Fruit fly (Drosophila melanogaster) whole organism, pupa: ENCODE results near the gene emei.

Experiments
- CG10348 ChIP-seq: fragments of 200-800 bp; sonication (Bioruptor generic); IDR thresholded peaks from 2 replicates; pipeline ENCODE4 v1.3.6; 2022; ENCODE audit warnings: missing biosample characterization, missing genetic modification characterization
- CG12605 ChIP-seq: fragments of 200-800 bp; sonication (Bioruptor generic); IDR thresholded peaks from 2 replicates; pipeline ENCODE4 v1.3.6; 2022; ENCODE audit warnings: missing biosample characterization, missing genetic modification characterization
- CG13204 ChIP-seq: fragments of 200-800 bp; sonication (Bioruptor generic); optimal IDR thresholded peaks from 2 replicates; lab custom pipeline; 2018; ENCODE audit warnings: missing biosample characterization, mild to moderate bottlenecking, missing genetic modification characterization, moderate library complexity
- CG14655 ChIP-seq: fragments of 200-800 bp; sonication (Bioruptor generic); optimal IDR thresholded peaks from 3 replicates; lab custom pipeline; 2017; ENCODE audit warnings: mild to moderate bottlenecking, missing biosample characterization, missing genetic modification reagents, missing genetic modification characterization
- CG15710 ChIP-seq: fragments of 200-800 bp; sonication (Bioruptor generic); optimal IDR thresholded peaks from 2 replicates; lab custom pipeline; 2018; ENCODE audit warnings: missing biosample characterization, mild to moderate bottlenecking, missing genetic modification characterization, moderate library complexity
- CG17806 ChIP-seq: fragments of 200-800 bp; sonication (Bioruptor generic); optimal IDR thresholded peaks from 2 replicates; lab custom pipeline; 2018; ENCODE audit warnings: missing biosample characterization, mild to moderate bottlenecking, missing genetic modification characterization, moderate library complexity
- CG32121 ChIP-seq: fragments of 200-800 bp; sonication (Bioruptor generic); IDR thresholded peaks from 2 replicates; pipeline ENCODE4 v1.3.6; 2022; ENCODE audit warnings: missing biosample characterization, missing genetic modification characterization
- CG34367 ChIP-seq: fragments of 200-800 bp; sonication (Bioruptor generic); optimal IDR thresholded peaks from 2 replicates; lab custom pipeline; 2018; ENCODE audit warnings: missing biosample characterization, mild to moderate bottlenecking, missing genetic modification characterization
- CG4496 ChIP-seq: fragments of 200-800 bp; sonication (Bioruptor generic); IDR thresholded peaks from 3 replicates; pipeline ENCODE4 v1.3.6; 2022; ENCODE audit warnings: missing biosample characterization, missing genetic modification characterization
- CG8159 ChIP-seq: fragments of 200-800 bp; sonication (Bioruptor generic); optimal IDR thresholded peaks from 3 replicates; lab custom pipeline; 2018; ENCODE audit warnings: missing biosample characterization, mild to moderate bottlenecking, missing genetic modification characterization, moderate library complexity
- CG8301 ChIP-seq: fragments of 200-800 bp; sonication (Bioruptor generic); optimal IDR thresholded peaks from 2 replicates; lab custom pipeline; 2018; ENCODE audit warnings: missing biosample characterization, mild to moderate bottlenecking, missing genetic modification characterization
- CG9948 ChIP-seq: fragments of 200-800 bp; sonication (Bioruptor generic); optimal IDR thresholded peaks from 2 replicates; lab custom pipeline; 2018; ENCODE audit warnings: missing biosample characterization, mild to moderate bottlenecking, missing genetic modification characterization, moderate library complexity
- D1 ChIP-seq: fragments of 200-800 bp; sonication (Bioruptor generic); optimal IDR thresholded peaks from 2 replicates; lab custom pipeline; 2018; ENCODE audit warnings: missing biosample characterization, mild to moderate bottlenecking, missing genetic modification characterization, moderate library complexity
- EcR ChIP-seq: fragments of 200-800 bp; sonication (Bioruptor generic); optimal IDR thresholded peaks from 3 replicates; lab custom pipeline; 2019; ENCODE audit warnings: missing biosample characterization, missing genetic modification characterization, mild to moderate bottlenecking, moderate library complexity, missing genetic modification reagents
- Ets98B ChIP-seq: fragments of 200-800 bp; sonication (Bioruptor generic); IDR thresholded peaks from 2 replicates; pipeline ENCODE4 v1.3.6; 2022; ENCODE audit warnings: missing biosample characterization, missing genetic modification characterization
- Pif1A ChIP-seq: fragments of 200-800 bp; sonication (Bioruptor generic); optimal IDR thresholded peaks from 3 replicates; lab custom pipeline; 2016; ENCODE audit warnings: missing biosample characterization, missing genetic modification characterization
- Pif1B ChIP-seq: fragments of 200-800 bp; sonication (Bioruptor generic); optimal IDR thresholded peaks from 3 replicates; lab custom pipeline; 2016; ENCODE audit warnings: missing biosample characterization, missing genetic modification characterization
- Snoo ChIP-seq: fragments of 200-800 bp; sonication (Bioruptor generic); optimal IDR thresholded peaks from 3 replicates; lab custom pipeline; 2017; ENCODE audit warnings: missing biosample characterization, mild to moderate bottlenecking, missing genetic modification characterization, inconsistent platforms
- fd96Ca ChIP-seq: fragments of 200-800 bp; sonication (Bioruptor generic); IDR thresholded peaks from 3 replicates; pipeline ENCODE4 v1.3.6; 2022; ENCODE audit warnings: missing biosample characterization, missing genetic modification characterization
- gl ChIP-seq: fragments of 200-800 bp; sonication (Bioruptor generic); optimal IDR thresholded peaks from 2 replicates; lab custom pipeline; 2018; ENCODE audit warnings: missing biosample characterization, mild to moderate bottlenecking, missing genetic modification characterization
- rn ChIP-seq: fragments of 200-800 bp; sonication (Bioruptor generic); IDR thresholded peaks from 2 replicates; pipeline ENCODE4 v1.3.6; 2022; ENCODE audit warnings: missing biosample characterization, missing genetic modification characterization

emei gene

dm6 chr3L:11109454-11109853 lies at the start of gene emei, which contains the start of gene CG34012:
TSS of gene emei (plus strand) at chr3L:11109690.
TSS of gene CG34012 (minus strand) at chr3L:11109505.
- TF ChIP-seq CG32121 (GFP tag; lab: Robert Waterston, UW) (no peak), CG34367 (no peak), gl (tag; lab: Kevin White, UChicago) (no peak), CG14655 (GFP tag; lab: Kevin White, UChicago) (no peak), Ets98B (no peak), Pif1A (GFP tag; lab: Kevin White, UChicago) (no peak), Snoo (tag; lab: Kevin White, UChicago) (no peak), CG9948 (tag; lab: Kevin White, UChicago) (no peak), CG15710 (tag; lab: Kevin White, UChicago) (no peak), CG4496 (GFP tag; lab: Robert Waterston, UW) (no peak)
- TF ChIP-seq, all 21 proteins: peak for 0

DNA sequence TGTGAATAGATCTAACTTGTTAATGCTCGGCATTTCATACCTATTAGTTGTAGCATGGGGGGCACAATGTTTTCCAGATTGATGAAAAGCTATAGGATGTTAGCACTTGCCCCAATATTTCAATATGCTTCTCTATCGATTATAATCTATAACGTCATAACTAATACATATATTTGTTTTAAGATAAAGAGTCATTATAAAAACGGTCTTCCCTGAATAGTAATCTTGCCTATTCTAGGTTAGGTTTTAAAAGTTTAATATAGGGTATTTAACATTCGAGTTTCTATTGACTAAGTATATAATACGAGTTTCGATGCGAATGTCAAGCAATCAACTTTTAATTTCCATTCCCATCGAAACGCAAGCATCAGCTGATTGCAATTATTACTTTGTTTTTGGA lies 48.3 kb upstream of the emei start, which contains the start of the genes CG6321 and Blos2:
Gene CG6321 (minus strand): TSS at position 25 of the 400 bp plus-strand sequence.
Gene Blos2 (plus strand): TSS at position 372 of the 400 bp plus-strand sequence.
- TF ChIP-seq CG8301 (tag; lab: Kevin White, UChicago) (peak; percentile 77), CG15710 (tag; lab: Kevin White, UChicago) (peak; percentile 70), Pif1A (GFP tag; lab: Kevin White, UChicago) (peak; percentile 69), CG4496 (GFP tag; lab: Robert Waterston, UW) (peak; percentile 70; the same call in 2 of the 3 replicates), CG12605 (GFP tag; lab: Robert Waterston, UW) (peak; percentile 76), CG10348 (GFP tag; lab: Robert Waterston, UW) (no peak), CG34367 (peak; percentile 66), CG13204 (no peak), CG8159 (tag; lab: Kevin White, UChicago) (peak; percentile 77), CG17806 (tag; lab: Kevin White, UChicago) (peak; percentile 75), gl (tag; lab: Kevin White, UChicago) (peak; percentile 0), CG14655 (GFP tag; lab: Kevin White, UChicago) (peak; percentile 74), Snoo (tag; lab: Kevin White, UChicago) (peak; percentile 58), EcR (no peak), rn (GFP tag; lab: Robert Waterston, UW) (no peak), fd96Ca (GFP tag; lab: Robert Waterston, UW) (no peak), D1 (tag; lab: Kevin White, UChicago) (no peak), CG9948 (tag; lab: Kevin White, UChicago) (peak; percentile 72), CG32121 (GFP tag; lab: Robert Waterston, UW) (peak; percentile 69), Pif1B (GFP tag; lab: Kevin White, UChicago) (peak; percentile 69), Ets98B (peak; percentile 73)
- TF ChIP-seq, all 21 proteins: peak for 15

dm6 chr3L:11062441-11062840 lies 47.0 kb upstream of the emei start, which contains the start of gene CG32069:
TSS of gene CG32069 (minus strand) at chr3L:11062614.
- TF ChIP-seq CG34367, result no peak
- TF ChIP-seq Ets98B, result no peak
- no peak for TF ChIP-seq gl (tag; lab: Kevin White, UChicago)
- no peak for TF ChIP-seq CG14655 (GFP tag; lab: Kevin White, UChicago)
- no peak for TF ChIP-seq rn (GFP tag; lab: Robert Waterston, UW)
- no peak for TF ChIP-seq Snoo (tag; lab: Kevin White, UChicago)
- no peak for TF ChIP-seq CG8301 (tag; lab: Kevin White, UChicago)
- no peak for TF ChIP-seq fd96Ca (GFP tag; lab: Robert Waterston, UW)
- TF ChIP-seq CG15710 (tag; lab: Kevin White, UChicago), result no peak
- TF ChIP-seq CG9948 (tag; lab: Kevin White, UChicago), result no peak

DNA sequence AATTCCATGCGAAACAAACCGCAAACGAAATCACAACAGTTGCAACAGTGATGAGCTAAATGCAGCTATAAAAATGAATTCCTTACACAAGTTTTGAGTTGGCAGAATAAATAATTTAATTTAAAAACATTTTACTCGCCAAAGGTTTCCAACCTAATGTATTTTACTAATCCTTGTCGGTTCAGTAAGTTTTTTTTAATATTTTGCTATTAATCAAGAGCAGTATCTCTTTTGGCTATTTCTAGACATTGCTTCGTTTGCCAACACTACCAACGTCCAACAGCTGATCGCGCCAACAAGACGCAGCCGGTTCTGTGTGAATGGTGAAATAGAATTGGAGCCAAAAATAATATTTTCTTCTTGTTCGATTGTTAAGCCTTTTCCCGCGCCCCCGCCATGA lies 44.8 kb upstream of the emei start, which contains the start of the genes CG32075, CG45101 and SuUR:
Gene CG32075 (minus strand): TSS at position 253 of the 400 bp plus-strand sequence.
Gene CG45101 (plus strand): TSS at position 303 of the 400 bp plus-strand sequence.
Gene SuUR (plus strand): TSS at position 303 of the 400 bp plus-strand sequence.
- TF ChIP-seq CG12605 (GFP tag; lab: Robert Waterston, UW) (no peak), CG8301 (tag; lab: Kevin White, UChicago) (peak; percentile 70), CG13204 (no peak), fd96Ca (GFP tag; lab: Robert Waterston, UW) (peak; percentile 52; the same call in 2 of the 3 replicates), rn (GFP tag; lab: Robert Waterston, UW) (peak; percentile 69), CG10348 (GFP tag; lab: Robert Waterston, UW) (no peak), Pif1B (GFP tag; lab: Kevin White, UChicago) (peak; percentile 71), gl (tag; lab: Kevin White, UChicago) (no peak), CG4496 (GFP tag; lab: Robert Waterston, UW) (peak; percentile 83), EcR (no peak), CG34367 (peak; percentile 56), D1 (tag; lab: Kevin White, UChicago) (no peak), CG8159 (tag; lab: Kevin White, UChicago) (peak; percentile 52), Ets98B (peak; percentile 77), CG15710 (tag; lab: Kevin White, UChicago) (peak; percentile 78), CG9948 (tag; lab: Kevin White, UChicago) (peak; percentile 74), Pif1A (GFP tag; lab: Kevin White, UChicago) (peak; percentile 78), CG17806 (tag; lab: Kevin White, UChicago) (peak; percentile 75), CG14655 (GFP tag; lab: Kevin White, UChicago) (no peak), Snoo (tag; lab: Kevin White, UChicago) (peak; percentile 76), CG32121 (GFP tag; lab: Robert Waterston, UW) (peak; percentile 86)

dm6 chr3L:11065850-11066249 lies 43.6 kb upstream of the emei start:
- TF ChIP-seq EcR, result no peak
- peak; percentile 16; the same call in 1 of the 2 replicates for TF ChIP-seq CG32121 (GFP tag; lab: Robert Waterston, UW)
